Worm (Caenorhabditis elegans) whole organism, L3 larva: Measurements from ENCODE around the gene eco-1.

Experiments used
- R02D3.7 ChIP-seq: fragments of 150-350 bp; optimal IDR thresholded peaks from 2 replicates; lab custom pipeline; 2014; ENCODE audit warnings: missing biosample characterization, missing genetic modification characterization
- ZK546.5 ChIP-seq: sonication (generic microtip); optimal IDR thresholded peaks from 2 replicates; lab custom pipeline; 2017; ENCODE audit warnings: missing biosample characterization, missing genetic modification characterization
- ama-1 ChIP-seq: fragments of 150-350 bp; optimal IDR thresholded peaks from 2 replicates; lab custom pipeline; 2018
- ceh-16 ChIP-seq: sonication (generic microtip); optimal IDR thresholded peaks from 2 replicates; lab custom pipeline; 2017; ENCODE audit warnings: missing biosample characterization, missing genetic modification characterization
- ceh-82 ChIP-seq: fragments of 150-350 bp; optimal IDR thresholded peaks from 2 replicates; lab custom pipeline; 2014; ENCODE audit warnings: missing biosample characterization, missing genetic modification characterization
- ceh-9 ChIP-seq: sonication (generic microtip); optimal IDR thresholded peaks from 2 replicates; lab custom pipeline; 2018; ENCODE audit warnings: missing biosample characterization, missing genetic modification characterization
- egl-5 ChIP-seq: fragments of 150-350 bp; optimal IDR thresholded peaks from 2 replicates; lab custom pipeline; 2017; ENCODE audit warnings: missing biosample characterization, missing genetic modification reagents, missing genetic modification characterization, inconsistent platforms
- elt-1 ChIP-seq: fragments of 150-350 bp; optimal IDR thresholded peaks from 2 replicates; lab custom pipeline; 2014; ENCODE audit warnings: missing biosample characterization, missing genetic modification characterization
- elt-2 ChIP-seq: sonication (generic microtip); optimal IDR thresholded peaks from 2 replicates; lab custom pipeline; 2016; ENCODE audit warnings: missing genetic modification reagents, mild to moderate bottlenecking, missing genetic modification characterization, missing compliant biosample characterization
- elt-3 ChIP-seq, 3 experiments: fragments of 150-350 bp in 1 of 3; sonication (generic microtip) in 2 of 3; optimal IDR thresholded peaks; 2 replicates in 2 of 3; 4 replicates in 1 of 3; lab custom pipeline; 2014 to 2017; ENCODE audit warnings: missing biosample characterization in 3 of 3, missing genetic modification characterization in 3 of 3
- fkh-10 ChIP-seq: sonication (generic microtip); optimal IDR thresholded peaks from 2 replicates; lab custom pipeline; 2017; ENCODE audit warnings: missing biosample characterization, missing genetic modification reagents, missing genetic modification characterization
- fkh-2 ChIP-seq: fragments of 150-350 bp; optimal IDR thresholded peaks from 2 replicates; lab custom pipeline; 2014; ENCODE audit warnings: missing biosample characterization, missing genetic modification reagents, missing genetic modification characterization
- fos-1 ChIP-seq: fragments of 150-350 bp; optimal IDR thresholded peaks from 2 replicates; lab custom pipeline; 2014; ENCODE audit warnings: missing biosample characterization, missing genetic modification characterization
- hmg-11 ChIP-seq: sonication (generic microtip); optimal IDR thresholded peaks from 2 replicates; lab custom pipeline; 2016; ENCODE audit warnings: missing genetic modification characterization, missing compliant biosample characterization
- jun-1 ChIP-seq: fragments of 150-350 bp; optimal IDR thresholded peaks from 2 replicates; lab custom pipeline; 2014; ENCODE audit warnings: missing biosample characterization, missing genetic modification reagents, missing genetic modification characterization
- lin-15B ChIP-seq: fragments of 150-350 bp; optimal IDR thresholded peaks from 2 replicates; lab custom pipeline; 2014; ENCODE audit warnings: missing biosample characterization, missing genetic modification characterization
- lin-39 ChIP-seq: fragments of 150-350 bp; optimal IDR thresholded peaks from 2 replicates; lab custom pipeline; 2018; ENCODE audit warnings: missing biosample characterization, missing genetic modification reagents, missing genetic modification characterization
- lsy-12 ChIP-seq: sonication (generic microtip); optimal IDR thresholded peaks from 2 replicates; lab custom pipeline; 2016; ENCODE audit warnings: mild to moderate bottlenecking, missing genetic modification characterization, missing compliant biosample characterization
- mdl-1 ChIP-seq: fragments of 150-350 bp; optimal IDR thresholded peaks from 2 replicates; lab custom pipeline; 2014; ENCODE audit warnings: missing biosample characterization, missing genetic modification characterization
- mml-1 ChIP-seq: fragments of 150-350 bp; sonication (generic microtip); optimal IDR thresholded peaks from 3 replicates; lab custom pipeline; 2014; ENCODE audit warnings: missing biosample characterization, missing genetic modification characterization
- nfya-1 ChIP-seq: sonication (generic microtip); optimal IDR thresholded peaks from 2 replicates; lab custom pipeline; 2017; ENCODE audit warnings: missing genetic modification characterization, mild to moderate bottlenecking, missing compliant biosample characterization, antibody characterized with exemption, moderate library complexity; ENCODE audit not compliant: insufficient read depth
- nhr-11 ChIP-seq: fragments of 150-350 bp; optimal IDR thresholded peaks from 2 replicates; lab custom pipeline; 2014; ENCODE audit warnings: missing biosample characterization, missing genetic modification characterization
- nhr-12 ChIP-seq: fragments of 150-350 bp; optimal IDR thresholded peaks from 2 replicates; lab custom pipeline; 2014; ENCODE audit warnings: missing biosample characterization, missing genetic modification characterization
- nhr-23 ChIP-seq: fragments of 150-350 bp; optimal IDR thresholded peaks from 2 replicates; lab custom pipeline; 2014; ENCODE audit warnings: missing biosample characterization, missing genetic modification reagents, missing genetic modification characterization
- nhr-237 ChIP-seq: fragments of 150-350 bp; optimal IDR thresholded peaks from 2 replicates; lab custom pipeline; 2014; ENCODE audit warnings: missing biosample characterization, missing genetic modification characterization
- nhr-25 ChIP-seq: sonication (generic microtip); optimal IDR thresholded peaks from 2 replicates; lab custom pipeline; 2017; ENCODE audit warnings: missing biosample characterization, missing genetic modification characterization
- nhr-28 ChIP-seq: fragments of 150-350 bp; optimal IDR thresholded peaks from 2 replicates; lab custom pipeline; 2014; ENCODE audit warnings: missing biosample characterization, missing genetic modification characterization
- nhr-43 ChIP-seq: sonication (generic microtip); optimal IDR thresholded peaks from 2 replicates; lab custom pipeline; 2016; ENCODE audit warnings: mild to moderate bottlenecking, missing genetic modification characterization, missing compliant biosample characterization; ENCODE audit not compliant: poor library complexity, severe bottlenecking
- nhr-67 ChIP-seq: fragments of 150-350 bp; optimal IDR thresholded peaks from 2 replicates; lab custom pipeline; 2014; ENCODE audit warnings: missing biosample characterization, missing genetic modification characterization
- pha-4 ChIP-seq: fragments of 150-350 bp; optimal IDR thresholded peaks from 2 replicates; lab custom pipeline; 2014; ENCODE audit warnings: missing biosample characterization, missing genetic modification reagents, missing genetic modification characterization
- sea-2 ChIP-seq: fragments of 150-350 bp; sonication (generic microtip); optimal IDR thresholded peaks from 4 replicates; lab custom pipeline; 2014; ENCODE audit warnings: missing biosample characterization, missing genetic modification reagents, missing genetic modification characterization
- skn-1 ChIP-seq: fragments of 150-350 bp; optimal IDR thresholded peaks from 2 replicates; lab custom pipeline; 2014; ENCODE audit warnings: missing biosample characterization, missing genetic modification characterization
- snpc-4 ChIP-seq: fragments of 150-350 bp; optimal IDR thresholded peaks from 2 replicates; lab custom pipeline; 2014; ENCODE audit warnings: missing biosample characterization, missing genetic modification characterization
- tbx-2 ChIP-seq: sonication (generic microtip); optimal IDR thresholded peaks from 2 replicates; lab custom pipeline; 2016; ENCODE audit warnings: mild to moderate bottlenecking, missing genetic modification characterization, missing compliant biosample characterization
- unc-39 ChIP-seq: sonication (generic microtip); optimal IDR thresholded peaks from 4 replicates; lab custom pipeline; 2017; ENCODE audit warnings: missing biosample characterization, missing genetic modification characterization
- unc-62 ChIP-seq: fragments of 150-350 bp; sonication (generic microtip); optimal IDR thresholded peaks from 4 replicates; lab custom pipeline; 2014; ENCODE audit warnings: missing biosample characterization, missing genetic modification reagents, missing genetic modification characterization
- ztf-4 ChIP-seq: fragments of 150-350 bp; optimal IDR thresholded peaks from 2 replicates; lab custom pipeline; 2014; ENCODE audit warnings: missing biosample characterization, missing genetic modification characterization

Gene eco-1

DNA sequence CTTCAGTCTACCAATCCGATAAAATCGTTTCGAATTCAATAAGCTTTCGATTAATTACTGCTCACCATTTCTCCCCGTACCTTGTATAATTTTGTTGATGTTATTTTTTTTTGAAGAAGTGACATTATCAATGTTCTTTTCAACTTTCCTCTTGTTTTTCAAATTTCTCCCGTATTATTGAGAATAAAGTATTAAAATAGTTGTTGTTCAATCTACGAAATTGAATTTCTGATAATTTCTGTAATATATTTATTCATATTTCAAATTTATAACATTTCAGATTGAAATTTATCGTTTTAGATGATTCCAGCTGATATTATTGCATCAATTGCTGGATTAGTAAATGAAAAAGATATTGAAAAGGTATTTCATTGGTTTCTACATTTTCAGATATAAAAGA is 27.0 kb upstream of the eco-1 start, which contains the start of gene trd-1:
Gene trd-1, plus strand, starts transcription at position 301 of the 400 bp plus-strand sequence.
- TF ChIP-seq mml-1 (no peak), nfya-1 (tag; lab: Kevin White, UChicago) (no peak), nhr-12 (tag; lab: Kevin White, UChicago) (no peak), R02D3.7 (no peak), lsy-12 (tag; lab: Kevin White, UChicago) (no peak), snpc-4 (tag; lab: Kevin White, UChicago) (no peak), ceh-82 (tag; lab: Kevin White, UChicago) (no peak), ceh-9 (tag; lab: Kevin White, UChicago) (no peak)

DNA sequence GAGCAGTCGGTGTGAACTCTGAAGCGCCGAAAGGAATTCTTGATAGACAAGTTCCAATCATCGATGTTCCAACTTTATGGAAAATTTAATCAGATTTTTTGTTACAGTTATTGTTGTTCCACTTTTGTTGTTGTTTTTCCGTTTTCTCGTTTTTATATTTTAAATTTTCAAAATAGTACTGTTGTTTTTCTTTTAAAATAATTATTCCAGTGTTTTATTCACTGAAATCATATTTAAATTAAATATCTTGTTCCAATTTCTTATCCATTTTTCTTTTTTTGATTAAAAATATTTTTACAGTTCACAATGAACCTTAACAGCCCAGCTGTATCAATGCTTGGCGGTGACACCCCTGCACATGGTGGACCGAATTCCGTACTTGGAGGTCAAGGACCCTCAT is 24.8 kb upstream of the eco-1 start, which contains the start of gene tbp-1:
Gene tbp-1, plus strand, starts transcription at position 301 of the 400 bp plus-strand sequence.
- TF ChIP-seq jun-1 (tag; lab: Kevin White, UChicago) (no peak), elt-1 (no peak), nhr-28 (no peak), nhr-25 (no peak), ceh-9 (tag; lab: Kevin White, UChicago) (no peak), ama-1 (lab: Kevin White, UChicago) (no peak), lsy-12 (tag; lab: Kevin White, UChicago) (no peak), mml-1 (no peak), ceh-82 (tag; lab: Kevin White, UChicago) (no peak), tbx-2 (tag; lab: Kevin White, UChicago) (no peak), lin-39 (no peak), skn-1 (tag; lab: Kevin White, UChicago) (no peak), ZK546.5 (tag; lab: Kevin White, UChicago) (no peak), elt-2 (tag; lab: Kevin White, UChicago) (no peak), nhr-67 (no peak)

DNA sequence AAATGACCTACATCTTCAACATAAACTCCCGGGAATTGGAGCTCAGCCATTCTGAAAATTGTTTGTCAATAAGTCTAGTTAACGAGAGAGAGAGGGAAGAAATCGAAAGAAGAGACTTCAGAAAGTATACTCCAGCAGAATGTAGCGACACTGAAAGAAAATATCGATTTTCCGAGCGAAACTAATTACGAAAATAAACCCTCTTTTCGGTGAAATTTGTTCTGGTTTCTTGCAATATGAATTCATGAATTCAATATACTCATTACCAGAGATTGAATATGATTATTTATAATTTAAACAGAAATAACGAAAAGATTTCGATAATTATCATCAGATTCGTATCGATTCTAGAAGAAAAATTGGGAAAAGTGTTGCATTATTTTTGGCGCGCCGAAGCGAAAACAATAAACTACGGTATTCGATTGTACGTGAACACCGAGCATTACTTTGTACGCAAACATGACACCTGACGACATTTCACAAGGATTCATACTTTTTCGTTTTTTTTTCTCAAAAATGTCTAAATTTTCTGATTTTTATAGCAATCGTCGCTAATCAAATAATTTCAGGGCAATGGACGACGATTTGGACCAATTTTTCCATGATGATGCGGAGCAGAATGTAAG is 22.8 kb upstream of the eco-1 start, which contains the start of the genes hmg-4 and T20B12.3:
Gene hmg-4, minus strand, starts transcription at position 51 of the 626 bp plus-strand sequence.
Gene T20B12.3, plus strand, starts transcription at position 570 of the 626 bp plus-strand sequence.
- TF ChIP-seq snpc-4 (tag; lab: Kevin White, UChicago) (peak; percentile 23), fos-1 (tag; lab: Kevin White, UChicago) (no peak), pha-4 (tag; lab: Kevin White, UChicago) (peak; percentile 49), elt-2 (tag; lab: Kevin White, UChicago) (peak; percentile 13), lin-39 (peak; percentile 50), unc-39 (no peak), egl-5 (peak; percentile 31), ztf-4 (no peak), lin-15B (tag; lab: Kevin White, UChicago) (peak; percentile 66), unc-62 (no peak), ceh-9 (tag; lab: Kevin White, UChicago) (no peak), jun-1 (tag; lab: Kevin White, UChicago) (no peak), lsy-12 (tag; lab: Kevin White, UChicago) (no peak), nhr-25 (peak; percentile 45), nhr-23 (peak; percentile 38), nfya-1 (tag; lab: Kevin White, UChicago) (peak; percentile 76), nhr-237 (tag; lab: Kevin White, UChicago) (no peak), hmg-11 (peak; percentile 34), mdl-1 (tag; lab: Kevin White, UChicago) (no peak), mml-1 (no peak)

DNA sequence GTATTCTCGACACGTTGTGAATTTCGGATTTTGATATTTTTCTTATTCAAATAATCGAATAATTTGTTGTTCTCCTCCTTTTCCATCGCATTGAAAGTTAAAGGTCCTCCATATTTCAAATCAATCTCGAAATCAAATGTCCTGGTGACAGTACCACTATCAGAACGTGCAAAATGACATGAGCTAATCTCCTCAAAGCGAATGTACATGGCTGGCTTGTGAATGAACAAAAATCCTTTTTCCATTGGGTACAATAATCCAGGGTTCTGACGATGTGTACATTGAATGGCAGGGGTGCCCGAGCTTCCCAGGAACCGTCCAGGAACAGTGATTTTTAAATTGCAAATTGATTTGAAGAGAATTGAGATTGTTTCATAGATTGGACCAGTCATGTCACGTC is 21.2 kb upstream of the eco-1 start:
- TF ChIP-seq sea-2 (GFP tag; lab: Kevin White, UChicago) (no peak), elt-3 (tag; optimal IDR thresholded peaks at IDR 0.05; lab: Kevin White, UChicago) (no peak), ceh-16 (tag; lab: Kevin White, UChicago) (no peak), nhr-43 (tag; lab: Kevin White, UChicago) (no peak), fkh-2 (tag; lab: Kevin White, UChicago) (no peak), ceh-82 (tag; lab: Kevin White, UChicago) (no peak), fkh-10 (GFP tag; lab: Kevin White, UChicago) (no peak), nhr-11 (tag; lab: Kevin White, UChicago) (no peak)
